Fruit fly (Drosophila melanogaster) whole organism: ENCODE results near the gene Mesh1.

Experiments
- CG8478 ChIP-seq: fragments of >200 bp; optimal IDR thresholded peaks from 2 replicates; lab custom pipeline; 2018; ENCODE audit warnings: inconsistent platforms
- Dll ChIP-seq: fragments of >200 bp; optimal IDR thresholded peaks from 2 replicates; lab custom pipeline; 2017
- EcR ChIP-seq, 2 experiments: fragments of >200 bp; optimal IDR thresholded peaks; 2 replicates each; lab custom pipeline; 2017; ENCODE audit warnings: missing biosample characterization in 2 of 2, missing genetic modification characterization in 2 of 2, missing genetic modification reagents in 2 of 2
- psq ChIP-seq: fragments of >200 bp; optimal IDR thresholded peaks from 2 replicates; lab custom pipeline; 2017
- usp ChIP-seq: fragments of >200 bp; optimal IDR thresholded peaks from 2 replicates; lab custom pipeline; 2017; ENCODE audit warnings: missing biosample characterization, missing genetic modification characterization, mixed read lengths

DNA sequence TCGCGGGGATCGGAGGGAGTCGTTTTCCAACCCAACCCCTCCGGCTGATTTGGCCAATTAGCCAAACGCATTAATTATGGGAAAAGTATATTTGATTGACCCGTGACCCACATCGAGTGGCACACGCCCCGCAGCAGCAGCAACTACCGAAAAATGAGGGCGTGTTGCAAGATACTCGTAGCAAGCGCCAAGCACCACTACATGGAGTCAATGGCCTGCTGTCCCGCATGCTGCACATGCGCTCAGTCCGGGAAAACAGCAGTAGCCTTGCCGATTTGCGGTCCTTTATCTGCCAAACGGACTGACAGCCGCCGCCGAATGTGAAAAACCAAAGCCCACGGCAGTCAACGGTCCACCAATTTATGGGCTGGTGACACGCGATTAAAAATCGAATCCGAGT lies 15.0 kb upstream of the Mesh1 start:
- TF ChIP-seq psq (lab: Kevin White, UChicago) (no peak), usp (GFP tag; lab: Kevin White, UChicago) (no peak), EcR (GFP tag; optimal IDR thresholded peaks at IDR 0.05; lab: Kevin White, UChicago) (no peak), CG8478 (lab: Kevin White, UChicago) (no peak), Dll (lab: Kevin White, UChicago) (no peak)
